Fruit fly (Drosophila melanogaster): ENCODE measurements around the gene CG7227.

- peak; percentile 59 for TF ChIP-seq CG9948 (tag; optimal IDR thresholded peaks at IDR 0.05)
- TF ChIP-seq CG8301 (tag; optimal IDR thresholded peaks at IDR 0.05) = peak; percentile 57
- no peak for TF ChIP-seq Pif1A (GFP tag; optimal IDR thresholded peaks at IDR 0.05)
- no peak for TF ChIP-seq CG12605 (GFP tag; IDR thresholded peaks at IDR 0.05)
- no peak for TF ChIP-seq CG13204 (GFP tag; optimal IDR thresholded peaks at IDR 0.05)
- peak; percentile 32 for TF ChIP-seq CG15710 (tag; optimal IDR thresholded peaks at IDR 0.05)
- peak; percentile 73 for TF ChIP-seq CG8159 (tag; optimal IDR thresholded peaks at IDR 0.05)
Observed at dm6 chr2L:7968054-7968453, 29.9 kb downstream of the CG7227 start.

Data from whole organism, pupa.